Fruit fly (Drosophila melanogaster): ENCODE data around the gene CG42729.
A peak's percentile ranks its signal among the peaks of the same experiment; 100 is the strongest.

The CG42729 gene

dm6 chr3L:15563058-15563850 lies 35.9 kb upstream of the CG42729 start, which contains the start of the genes CG7739 and SCCRO (continued):
- peak; percentile 68; the same call in 2 of the 4 replicates for TF ChIP-seq Gug (GFP tag; IDR thresholded peaks at IDR 0.05)
- TF ChIP-seq ase (GFP tag; IDR thresholded peaks at IDR 0.05), result peak; percentile 28; the same call in 1 of the 3 replicates
- TF ChIP-seq CG17802 (tag; optimal IDR thresholded peaks at IDR 0.05), result peak; percentile 70
- TF ChIP-seq CG1647 (GFP tag; optimal IDR thresholded peaks at IDR 0.05), result peak; percentile 7
- TF ChIP-seq Lim3 (GFP tag; IDR thresholded peaks at IDR 0.05), result no peak
- TF ChIP-seq CG8089 (GFP tag; optimal IDR thresholded peaks at IDR 0.05), result no peak
- peak; percentile 70 for TF ChIP-seq phol (tag; optimal IDR thresholded peaks at IDR 0.05)
- TF ChIP-seq CG30403 (GFP tag; optimal IDR thresholded peaks at IDR 0.05), result peak; percentile 71
- no peak for TF ChIP-seq cwo (GFP tag; optimal IDR thresholded peaks at IDR 0.05)
- TF ChIP-seq CG7839 (tag; optimal IDR thresholded peaks at IDR 0.05), result peak; percentile 75
- no peak for TF ChIP-seq jing (GFP tag; optimal IDR thresholded peaks at IDR 0.05)
- peak; percentile 24 for TF ChIP-seq CG1233 (GFP tag; optimal IDR thresholded peaks at IDR 0.05)
- TF ChIP-seq Lhr (GFP tag; optimal IDR thresholded peaks at IDR 0.05), result no peak
- peak; percentile 63 for TF ChIP-seq CG12942 (GFP tag; optimal IDR thresholded peaks at IDR 0.05)
- peak; percentile 17 for TF ChIP-seq Dp (GFP tag; optimal IDR thresholded peaks at IDR 0.05)
- no peak for TF ChIP-seq Bteb2 (GFP tag; optimal IDR thresholded peaks at IDR 0.05)
- no peak for TF ChIP-seq HHEX (GFP tag; optimal IDR thresholded peaks at IDR 0.05)
- TF ChIP-seq CG2202 (tag; optimal IDR thresholded peaks at IDR 0.05), result no peak
- peak; percentile 97 for TF ChIP-seq CG2116 (GFP tag; optimal IDR thresholded peaks at IDR 0.05)
- TF ChIP-seq row (GFP tag; IDR thresholded peaks at IDR 0.05), result peak; percentile 66
- TF ChIP-seq lmd (GFP tag; IDR thresholded peaks at IDR 0.05), result peak; percentile 61; the same call in 1 of the 2 replicates
- no peak for TF ChIP-seq CG6854 (GFP tag; optimal IDR thresholded peaks at IDR 0.05)
- no peak for TF ChIP-seq Neu2 (GFP tag; optimal IDR thresholded peaks at IDR 0.05; ENCODE audit: borderline replicate concordance)
- TF ChIP-seq CG33557 (GFP tag; optimal IDR thresholded peaks at IDR 0.05), result no peak
- TF ChIP-seq Hmx (GFP tag; optimal IDR thresholded peaks at IDR 0.05), result no peak
- TF ChIP-seq gem (tag; optimal IDR thresholded peaks at IDR 0.05), result peak; percentile 83
- TF ChIP-seq CG10979 (tag; optimal IDR thresholded peaks at IDR 0.05), result peak; percentile 19
- no peak for TF ChIP-seq HLHmδ (GFP tag; optimal IDR thresholded peaks at IDR 0.05)
- peak; percentile 44 for TF ChIP-seq CG5245 (GFP tag; optimal IDR thresholded peaks at IDR 0.05)
- no peak for TF ChIP-seq bigmax (GFP tag; optimal IDR thresholded peaks at IDR 0.05)
- no peak for TF ChIP-seq CG6175 (GFP tag; IDR thresholded peaks at IDR 0.05)
- TF ChIP-seq CG13424 (tag; optimal IDR thresholded peaks at IDR 0.05), result peak; percentile 66
- 0 out of 2 replicates have a peak, but pooled peaks have one; percentile 10 for TF ChIP-seq GATAe (GFP tag; conservative IDR thresholded peaks at IDR 0.05)
- TF ChIP-seq stc (GFP tag; IDR thresholded peaks at IDR 0.05), result peak; percentile 54; the same call in 1 of the 2 replicates
- TF ChIP-seq CG13894 (tag; optimal IDR thresholded peaks at IDR 0.05), result no peak
- peak; percentile 69 for TF ChIP-seq Ada2b (GFP tag; IDR thresholded peaks at IDR 0.05)
- peak; percentile 64; the same call in 1 of the 2 replicates for TF ChIP-seq CG6272 (GFP tag; IDR thresholded peaks at IDR 0.05)
- TF ChIP-seq nerfin-1 (tag; optimal IDR thresholded peaks at IDR 0.05), result peak; percentile 5
- peak; percentile 35 for TF ChIP-seq Bdp1 (GFP tag; optimal IDR thresholded peaks at IDR 0.05)
- TF ChIP-seq zen2 (GFP tag; IDR thresholded peaks at IDR 0.05; ENCODE audit: partially characterized antibody), result no peak
- TF ChIP-seq Side (GFP tag; optimal IDR thresholded peaks at IDR 0.05), result peak; percentile 11
- no peak for TF ChIP-seq pros (GFP tag; optimal IDR thresholded peaks at IDR 0.05)
- TF ChIP-seq ttk (GFP tag; IDR thresholded peaks at IDR 0.05), result peak; percentile 66
- no peak for TF ChIP-seq CG7963 (GFP tag; IDR thresholded peaks at IDR 0.05; ENCODE audit: partially characterized antibody)
- TF ChIP-seq CG9876 (GFP tag; optimal IDR thresholded peaks at IDR 0.05), result no peak
- no peak for TF ChIP-seq oc (tag; optimal IDR thresholded peaks at IDR 0.05)
- no peak for TF ChIP-seq Bgb (GFP tag; IDR thresholded peaks at IDR 0.05; ENCODE audit: partially characterized antibody)
- peak; percentile 47 for TF ChIP-seq Adf1 (GFP tag; IDR thresholded peaks at IDR 0.05)
- peak; percentile 70 for TF ChIP-seq sob (GFP tag; IDR thresholded peaks at IDR 0.05)

All from whole organism, embryonic.